Worm (Caenorhabditis elegans) whole organism, L1 larva: ENCODE measurements around the gene F32D8.13.

Experiments used
- C16A3.4 ChIP-seq: fragments of 150-350 bp; optimal IDR thresholded peaks from 2 replicates; lab custom pipeline; 2014; ENCODE audit warnings: missing biosample characterization, missing genetic modification characterization
- Y116A8C.19 ChIP-seq: sonication (generic microtip); optimal IDR thresholded peaks from 2 replicates; lab custom pipeline; 2016; ENCODE audit warnings: missing compliant biosample characterization, missing genetic modification characterization, borderline replicate concordance
- aha-1 ChIP-seq: fragments of 150-350 bp; optimal IDR thresholded peaks from 2 replicates; lab custom pipeline; 2014; ENCODE audit warnings: missing biosample characterization, missing genetic modification characterization
- ama-1 ChIP-seq: fragments of 150-350 bp; optimal IDR thresholded peaks from 2 replicates; lab custom pipeline; 2014
- blmp-1 ChIP-seq: fragments of 150-350 bp; optimal IDR thresholded peaks from 2 replicates; lab custom pipeline; 2014; ENCODE audit warnings: missing biosample characterization, missing genetic modification characterization
- ceh-63 ChIP-seq: fragments of 200-800 bp; sonication (Bioruptor generic); optimal IDR thresholded peaks from 2 replicates; lab custom pipeline; 2018; ENCODE audit warnings: mild to moderate bottlenecking, missing genetic modification characterization, missing compliant biosample characterization
- ceh-8 ChIP-seq: fragments of 200-800 bp; sonication (Bioruptor generic); optimal IDR thresholded peaks from 2 replicates; lab custom pipeline; 2018; ENCODE audit warnings: mild to moderate bottlenecking, missing genetic modification characterization, moderate library complexity, missing compliant biosample characterization
- ceh-82 ChIP-seq, 3 experiments: fragments of 150-350 bp in 1 of 3; sonication (generic microtip) in 2 of 3; optimal IDR thresholded peaks; 2 replicates each; lab custom pipeline; 2014 to 2017; ENCODE audit warnings: missing biosample characterization in 3 of 3, missing genetic modification characterization in 3 of 3
- ceh-88 ChIP-seq: fragments of 200-800 bp; sonication (Bioruptor generic); IDR thresholded peaks from 2 replicates; pipeline ENCODE4 v1.3.6; 2022; ENCODE audit warnings: missing genetic modification characterization, missing compliant biosample characterization
- dpl-1 ChIP-seq, 3 experiments: fragments of 150-350 bp in 2 of 3; sonication (generic microtip) in 1 of 3; optimal IDR thresholded peaks; 2 replicates each; lab custom pipeline; 2014 to 2017; ENCODE audit warnings: missing biosample characterization in 3 of 3, missing genetic modification characterization in 3 of 3, missing genetic modification reagents in 3 of 3
- efl-1 ChIP-seq, 4 experiments: fragments of 150-350 bp; optimal IDR thresholded peaks in 3 of 4; peaks in 1 of 4; 1 replicate in 1 of 4; 2 replicates in 3 of 4; lab custom pipeline; 2014; ENCODE audit warnings: missing biosample characterization in 2 of 4, missing genetic modification characterization in 2 of 4, missing genetic modification reagents in 2 of 4
- egl-13 ChIP-seq: sonication (generic microtip); optimal IDR thresholded peaks from 2 replicates; lab custom pipeline; 2016; ENCODE audit warnings: missing genotype, missing genetic modification reagents, missing genetic modification characterization, missing compliant biosample characterization
- elt-2 ChIP-seq: sonication (generic microtip); optimal IDR thresholded peaks from 2 replicates; lab custom pipeline; 2016; ENCODE audit warnings: missing genetic modification characterization, mild to moderate bottlenecking, inconsistent platforms, missing compliant biosample characterization, missing genetic modification reagents
- elt-3 ChIP-seq, 6 experiments: fragments of 150-350 bp in 1 of 6; sonication (generic microtip); optimal IDR thresholded peaks; 2 replicates each; lab custom pipeline; 2017 to 2018; ENCODE audit warnings: missing biosample characterization in 6 of 6, missing genetic modification characterization in 6 of 6, inconsistent platforms in 1 of 6
- fkh-8 ChIP-seq: sonication (generic microtip); optimal IDR thresholded peaks from 2 replicates; lab custom pipeline; 2016; ENCODE audit warnings: mild to moderate bottlenecking, missing genetic modification characterization, missing compliant biosample characterization
- fos-1 ChIP-seq: fragments of 150-350 bp; optimal IDR thresholded peaks from 2 replicates; lab custom pipeline; 2014; ENCODE audit warnings: missing biosample characterization, missing genetic modification characterization
- grh-1 ChIP-seq: fragments of 200-800 bp; sonication (Bioruptor generic); IDR thresholded peaks from 2 replicates; pipeline ENCODE4 v1.3.6; 2022; ENCODE audit warnings: missing genetic modification reagents, missing genetic modification characterization, missing compliant biosample characterization
- hlh-17 ChIP-seq: fragments of 200-800 bp; sonication (Bioruptor generic); optimal IDR thresholded peaks from 2 replicates; lab custom pipeline; 2018; ENCODE audit warnings: missing genetic modification characterization, mild to moderate bottlenecking, missing compliant biosample characterization, moderate library complexity, borderline replicate concordance
- hpl-2 ChIP-seq: fragments of 150-350 bp; optimal IDR thresholded peaks from 2 replicates; lab custom pipeline; 2014; ENCODE audit warnings: missing biosample characterization, missing genetic modification reagents, missing genetic modification characterization
- isw-1 ChIP-seq: fragments of 200-800 bp; sonication (Bioruptor generic); IDR thresholded peaks from 2 replicates; pipeline ENCODE4 v1.3.6; 2022; ENCODE audit warnings: missing genetic modification characterization, missing compliant biosample characterization
- jun-1 ChIP-seq: fragments of 150-350 bp; optimal IDR thresholded peaks from 2 replicates; lab custom pipeline; 2014; ENCODE audit warnings: missing biosample characterization, missing genetic modification reagents, missing genetic modification characterization
- lin-14 ChIP-seq: fragments of 200-800 bp; sonication (Bioruptor generic); optimal IDR thresholded peaks from 2 replicates; lab custom pipeline; 2018; ENCODE audit warnings: mild to moderate bottlenecking, missing genetic modification characterization, moderate library complexity, missing compliant biosample characterization
- lin-15B ChIP-seq: fragments of 150-350 bp; sonication (generic microtip); optimal IDR thresholded peaks from 3 replicates; lab custom pipeline; 2014; ENCODE audit warnings: missing biosample characterization, missing genetic modification characterization
- lin-35 ChIP-seq, 2 experiments: fragments of 150-350 bp; optimal IDR thresholded peaks; 2 replicates each; lab custom pipeline; 2014; ENCODE audit warnings: missing biosample characterization in 2 of 2, missing genetic modification characterization in 2 of 2, missing genetic modification reagents in 2 of 2
- lin-39 ChIP-seq: fragments of 150-350 bp; optimal IDR thresholded peaks from 2 replicates; lab custom pipeline; 2014; ENCODE audit warnings: missing biosample characterization, missing genetic modification reagents, missing genetic modification characterization
- lsy-2 ChIP-seq, 2 experiments: fragments of 150-350 bp; optimal IDR thresholded peaks; 2 replicates each; lab custom pipeline; 2014; ENCODE audit warnings: missing biosample characterization in 2 of 2, missing genetic modification characterization in 2 of 2
- mab-9 ChIP-seq: fragments of 200-800 bp; sonication (Bioruptor generic); IDR thresholded peaks from 2 replicates; pipeline ENCODE4 v1.3.6; 2022; ENCODE audit warnings: missing genetic modification reagents, missing genetic modification characterization, missing compliant biosample characterization
- mef-2 ChIP-seq: fragments of 150-350 bp; optimal IDR thresholded peaks from 2 replicates; lab custom pipeline; 2014; ENCODE audit warnings: missing biosample characterization, missing genetic modification characterization
- nhr-12 ChIP-seq: sonication (generic microtip); optimal IDR thresholded peaks from 2 replicates; lab custom pipeline; 2017; ENCODE audit warnings: missing biosample characterization, missing genetic modification characterization
- nhr-20 ChIP-seq: sonication (generic microtip); optimal IDR thresholded peaks from 2 replicates; lab custom pipeline; 2016; ENCODE audit warnings: mild to moderate bottlenecking, missing genetic modification characterization, missing compliant biosample characterization
- nhr-28 ChIP-seq: fragments of 150-350 bp; optimal IDR thresholded peaks from 2 replicates; lab custom pipeline; 2014; ENCODE audit warnings: missing biosample characterization, missing genetic modification characterization
- nhr-76 ChIP-seq: sonication (generic microtip); optimal IDR thresholded peaks from 2 replicates; lab custom pipeline; 2017; ENCODE audit warnings: missing biosample characterization, missing genetic modification characterization
- nhr-77 ChIP-seq: fragments of 150-350 bp; optimal IDR thresholded peaks from 2 replicates; lab custom pipeline; 2014; ENCODE audit warnings: missing biosample characterization, missing genetic modification characterization
- nhr-85 ChIP-seq: sonication (generic microtip); peaks from one replicate; lab custom pipeline; 2016; ENCODE audit warnings: missing genetic modification characterization, inconsistent platforms, missing compliant biosample characterization
- pax-3 ChIP-seq: fragments of 200-800 bp; sonication (Bioruptor generic); optimal IDR thresholded peaks from 2 replicates; lab custom pipeline; 2018; ENCODE audit warnings: mild to moderate bottlenecking, missing genetic modification characterization, moderate library complexity, missing compliant biosample characterization
- pqm-1 ChIP-seq: sonication (generic microtip); optimal IDR thresholded peaks from 3 replicates; lab custom pipeline; 2017; ENCODE audit warnings: missing biosample characterization, missing genetic modification characterization
- skn-1 ChIP-seq: fragments of 150-350 bp; optimal IDR thresholded peaks from 2 replicates; lab custom pipeline; 2014; ENCODE audit warnings: missing biosample characterization, missing genetic modification characterization
- sox-4 ChIP-seq: sonication (generic microtip); optimal IDR thresholded peaks from 2 replicates; lab custom pipeline; 2016; ENCODE audit warnings: missing genetic modification characterization, missing compliant biosample characterization
- sptf-1 ChIP-seq: fragments of 150-350 bp; optimal IDR thresholded peaks from 2 replicates; lab custom pipeline; 2014; ENCODE audit warnings: missing biosample characterization, missing genetic modification characterization
- sup-37 ChIP-seq: fragments of 200-800 bp; sonication (Bioruptor generic); optimal IDR thresholded peaks from 2 replicates; lab custom pipeline; 2018; ENCODE audit warnings: mild to moderate bottlenecking, missing genetic modification characterization, missing compliant biosample characterization
- swsn-7 ChIP-seq: sonication (generic microtip); optimal IDR thresholded peaks from 2 replicates; lab custom pipeline; 2016; ENCODE audit warnings: missing genetic modification characterization, missing compliant biosample characterization
- unc-62 ChIP-seq: fragments of 150-350 bp; optimal IDR thresholded peaks from 2 replicates; lab custom pipeline; 2014; ENCODE audit warnings: missing biosample characterization, missing genetic modification reagents, missing genetic modification characterization
- vab-15 ChIP-seq: sonication (generic microtip); optimal IDR thresholded peaks from 2 replicates; lab custom pipeline; 2017; ENCODE audit warnings: missing genotype, mild to moderate bottlenecking, missing genetic modification characterization, missing compliant biosample characterization
- zag-1 ChIP-seq: fragments of 150-350 bp; optimal IDR thresholded peaks from 2 replicates; lab custom pipeline; 2014; ENCODE audit warnings: missing biosample characterization, missing genetic modification characterization
- zip-4 ChIP-seq: fragments of 200-800 bp; sonication (Bioruptor generic); optimal IDR thresholded peaks from 2 replicates; lab custom pipeline; 2018; ENCODE audit warnings: mild to moderate bottlenecking, missing genetic modification characterization, moderate library complexity, missing compliant biosample characterization

F32D8.13 gene

ce11 chrV:10901125-10901524, 4.8 kb upstream of the F32D8.13 start, which contains the start of gene spp-16:
Gene spp-16, minus strand, starts transcription at chrV:10901303.
- no peak for TF ChIP-seq ceh-88
- no peak for TF ChIP-seq efl-1 (optimal IDR thresholded peaks at IDR 0.05; lab: Kevin White, UChicago)
- peak in 1 of 2 experiments; percentile 48 for TF ChIP-seq efl-1 (GFP tag; optimal IDR thresholded peaks at IDR 0.05 in 1 of 2; lab: Kevin White, UChicago)

DNA sequence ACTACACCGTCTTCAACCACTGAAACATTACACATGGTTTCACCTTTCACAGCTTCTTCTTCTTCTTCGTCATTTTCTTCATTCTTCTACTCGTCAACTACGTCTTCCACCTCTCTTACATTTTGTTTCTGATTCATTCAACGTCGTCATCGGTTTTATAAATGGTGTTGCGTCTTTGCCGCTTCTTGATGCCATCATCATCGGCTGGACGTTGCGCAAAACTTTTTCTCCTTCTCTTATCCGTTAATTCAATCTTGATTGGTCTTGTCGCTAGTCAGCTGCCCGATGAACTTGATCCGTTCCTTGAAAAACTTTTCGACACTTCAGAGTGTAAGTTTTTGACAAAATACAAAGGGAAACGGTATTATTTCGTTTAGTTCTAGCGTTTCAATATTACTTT, 2.3 kb upstream of the F32D8.13 start:
- TF ChIP-seq efl-1 (optimal IDR thresholded peaks at IDR 0.05; lab: Kevin White, UChicago) = no peak
- TF ChIP-seq efl-1 (GFP tag; optimal IDR thresholded peaks at IDR 0.05 in 1 of 2; lab: Kevin White, UChicago) = peak in 1 of 2 experiments; percentile 80
- TF ChIP-seq jun-1 (tag; lab: Kevin White, UChicago) = no peak
- no peak for TF ChIP-seq zag-1
- peak; percentile 72 for TF ChIP-seq blmp-1 (tag; lab: Kevin White, UChicago)
- TF ChIP-seq nhr-85 = peak; percentile 69
- TF ChIP-seq lin-35 (GFP tag; optimal IDR thresholded peaks at IDR 0.05; lab: Kevin White, UChicago) = no peak
- TF ChIP-seq vab-15 (tag; lab: Kevin White, UChicago) = no peak
- peak; percentile 41 for TF ChIP-seq lin-14 (GFP tag; lab: Kevin White, UChicago)

DNA sequence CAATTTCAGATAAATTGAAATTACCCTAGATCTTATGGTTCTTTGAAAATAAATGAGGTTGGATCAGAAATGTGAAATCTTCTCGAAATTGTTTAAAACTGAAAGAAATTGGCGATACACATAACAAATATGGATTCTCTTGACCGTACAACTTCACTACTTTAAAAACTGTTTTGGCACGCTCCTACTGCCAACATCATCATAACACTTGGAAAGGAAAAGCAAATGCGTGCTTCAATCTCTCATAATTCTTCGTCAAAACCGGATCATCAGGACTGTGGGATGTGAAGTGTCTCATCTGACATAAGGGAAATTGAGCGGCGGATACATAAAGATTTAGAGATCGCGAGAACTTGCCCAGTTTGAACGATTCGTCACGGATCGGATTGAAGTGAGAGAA, 1.8 kb upstream of the F32D8.13 start, which contains the start of gene F32D8.7:
Gene F32D8.7, plus strand, starts transcription at position 329 of the 400 bp plus-strand sequence.
- no peak for TF ChIP-seq nhr-76 (tag; lab: Kevin White, UChicago)
- TF ChIP-seq efl-1 (optimal IDR thresholded peaks at IDR 0.05; lab: Kevin White, UChicago) = no peak
- peak in 1 of 2 experiments; percentile 80 for TF ChIP-seq efl-1 (GFP tag; optimal IDR thresholded peaks at IDR 0.05 in 1 of 2; lab: Kevin White, UChicago)
- TF ChIP-seq hpl-2 (GFP tag; lab: Kevin White, UChicago) = no peak
- no peak for TF ChIP-seq unc-62 (GFP tag; lab: Kevin White, UChicago)
- TF ChIP-seq elt-3 (tag; optimal IDR thresholded peaks at IDR 0.05; lab: Kevin White, UChicago) = no peak
- peak; percentile 79 for TF ChIP-seq blmp-1 (tag; lab: Kevin White, UChicago)
- TF ChIP-seq zip-4 (GFP tag; lab: Kevin White, UChicago) = no peak
- no peak for TF ChIP-seq lin-39 (tag; lab: Kevin White, UChicago)
- TF ChIP-seq nhr-28 = no peak
- TF ChIP-seq, all 84 proteins: peak for 2

ce11 chrV:10897172-10897571, 829 bp upstream of the F32D8.13 start:
- TF ChIP-seq isw-1 (GFP tag; lab: Robert Waterston, UW) (peak; percentile 96), mef-2 (tag; lab: Kevin White, UChicago) (peak; percentile 88), hlh-17 (GFP tag; lab: Kevin White, UChicago) (peak; percentile 37), unc-62 (GFP tag; lab: Kevin White, UChicago) (peak; percentile 54), jun-1 (tag; lab: Kevin White, UChicago) (peak; percentile 98), sox-4 (tag; lab: Kevin White, UChicago) (peak; percentile 97), lin-15B (tag; lab: Kevin White, UChicago) (peak; percentile 98), pax-3 (tag; lab: Kevin White, UChicago) (peak; percentile 99), dpl-1 (GFP tag; optimal IDR thresholded peaks at IDR 0.05; lab: Kevin White, UChicago) (peak; percentile 100), Y116A8C.19 (tag; lab: Kevin White, UChicago) (peak; percentile 59), ceh-63 (GFP tag; lab: Kevin White, UChicago) (peak; percentile 89), lsy-2 (tag; optimal IDR thresholded peaks at IDR 0.05; lab: Kevin White, UChicago) (peak; percentile 97), elt-2 (tag; lab: Kevin White, UChicago) (peak; percentile 97), grh-1 (GFP tag; lab: Robert Waterston, UW) (peak; percentile 99), swsn-7 (tag; lab: Kevin White, UChicago) (peak; percentile 99), ceh-82 (tag; optimal IDR thresholded peaks at IDR 0.05; lab: Kevin White, UChicago) (peak; percentile 98 to 99 (median 98)), C16A3.4 (tag; lab: Kevin White, UChicago) (peak; percentile 98), nhr-77 (tag; lab: Kevin White, UChicago) (peak; percentile 97), fkh-8 (tag; lab: Kevin White, UChicago) (peak; percentile 99), ceh-8 (GFP tag; lab: Kevin White, UChicago) (peak; percentile 98), nhr-76 (tag; lab: Kevin White, UChicago) (peak; percentile 99), lin-35 (GFP tag; optimal IDR thresholded peaks at IDR 0.05; lab: Kevin White, UChicago) (peak; percentile 100), sptf-1 (no peak), ama-1 (lab: Kevin White, UChicago) (peak; percentile 79), skn-1 (tag; lab: Kevin White, UChicago) (peak; percentile 97), mab-9 (peak; percentile 96), aha-1 (tag; lab: Kevin White, UChicago) (peak; percentile 97), zag-1 (peak; percentile 94), fos-1 (tag; lab: Kevin White, UChicago) (peak; percentile 97), egl-13 (tag; lab: Kevin White, UChicago) (peak; percentile 98), pqm-1 (tag; lab: Kevin White, UChicago) (no peak), sup-37 (peak; percentile 97), nhr-20 (tag; lab: Kevin White, UChicago) (peak; percentile 99), nhr-12 (tag; lab: Kevin White, UChicago) (peak; percentile 31)
